Fruit fly (Drosophila melanogaster) whole organism, prepupa: Measurements from ENCODE around the gene CG4161.

ENCODE experiments used
- Blimp-1 ChIP-seq: fragments of 200-800 bp; sonication (Bioruptor generic); optimal IDR thresholded peaks from 3 replicates; lab custom pipeline; 2017; ENCODE audit warnings: missing biosample characterization, missing genetic modification characterization, mild to moderate bottlenecking, moderate library complexity, missing genetic modification reagents
- CG10631 ChIP-seq: fragments of 200-800 bp; sonication (Bioruptor generic); optimal IDR thresholded peaks from 2 replicates; lab custom pipeline; 2016; ENCODE audit warnings: missing biosample characterization, missing genetic modification characterization
- CG10669 ChIP-seq: fragments of 200-800 bp; sonication (Bioruptor generic); optimal IDR thresholded peaks from 3 replicates; lab custom pipeline; 2018; ENCODE audit warnings: missing biosample characterization, mild to moderate bottlenecking, missing genetic modification characterization, moderate library complexity
- CG11294 ChIP-seq: fragments of 200-800 bp; sonication (Bioruptor generic); IDR thresholded peaks from 2 replicates; pipeline ENCODE4 v1.3.6; 2022; ENCODE audit warnings: missing biosample characterization, missing genetic modification characterization
- CG11762 ChIP-seq: fragments of 200-800 bp; sonication (Bioruptor generic); optimal IDR thresholded peaks from 3 replicates; lab custom pipeline; 2016; ENCODE audit warnings: missing biosample characterization, missing genetic modification characterization; ENCODE audit not compliant: insufficient read depth
- CG11902 ChIP-seq: fragments of 200-800 bp; sonication (Bioruptor generic); optimal IDR thresholded peaks from 3 replicates; lab custom pipeline; 2016; ENCODE audit warnings: missing biosample characterization, missing genetic modification characterization
- CG1621 ChIP-seq: fragments of 200-800 bp; sonication (Bioruptor generic); optimal IDR thresholded peaks from 3 replicates; lab custom pipeline; 2018; ENCODE audit warnings: missing biosample characterization, mild to moderate bottlenecking, missing genetic modification characterization
- CG16779 ChIP-seq: fragments of 200-800 bp; sonication (Bioruptor generic); optimal IDR thresholded peaks from 3 replicates; lab custom pipeline; 2017; ENCODE audit warnings: missing biosample characterization, mild to moderate bottlenecking, missing genetic modification characterization
- CG3032 ChIP-seq: fragments of 200-800 bp; optimal IDR thresholded peaks from 2 replicates; lab custom pipeline; 2019; ENCODE audit warnings: missing biosample characterization, mild to moderate bottlenecking, missing genetic modification characterization, moderate library complexity
- CG31627 ChIP-seq: fragments of 200-800 bp; sonication (Bioruptor generic); optimal IDR thresholded peaks from 3 replicates; lab custom pipeline; 2016; ENCODE audit warnings: missing biosample characterization, missing genetic modification characterization
- CG32006 ChIP-seq: fragments of 200-800 bp; sonication (Bioruptor generic); optimal IDR thresholded peaks from 3 replicates; lab custom pipeline; 2017; ENCODE audit warnings: missing biosample characterization, mild to moderate bottlenecking, missing genetic modification characterization
- CG3919 ChIP-seq: fragments of 200-800 bp; sonication (Bioruptor generic); optimal IDR thresholded peaks from 3 replicates; lab custom pipeline; 2016; ENCODE audit warnings: missing biosample characterization, missing genetic modification characterization
- CG4318 ChIP-seq: fragments of 200-800 bp; sonication (Bioruptor generic); optimal IDR thresholded peaks from 3 replicates; lab custom pipeline; 2017; ENCODE audit warnings: missing biosample characterization, mild to moderate bottlenecking, missing genetic modification characterization
- CG6163 ChIP-seq: fragments of 200-800 bp; sonication (Bioruptor generic); IDR thresholded peaks from 3 replicates; pipeline ENCODE4 v1.3.6; 2022; ENCODE audit warnings: missing biosample characterization, missing genetic modification characterization
- CG6276 ChIP-seq: fragments of 200-800 bp; sonication (Bioruptor generic); optimal IDR thresholded peaks from 2 replicates; lab custom pipeline; 2017; ENCODE audit warnings: missing biosample characterization, mild to moderate bottlenecking, missing genetic modification characterization
- CG6792 ChIP-seq: fragments of 200-800 bp; sonication (Bioruptor generic); optimal IDR thresholded peaks from 3 replicates; lab custom pipeline; 2016; ENCODE audit warnings: missing biosample characterization, missing genetic modification characterization
- CG6808 ChIP-seq: fragments of 200-800 bp; sonication (Bioruptor generic); optimal IDR thresholded peaks from 3 replicates; lab custom pipeline; 2017; ENCODE audit warnings: missing biosample characterization, missing genetic modification characterization, mild to moderate bottlenecking, moderate library complexity, missing genetic modification reagents
- CG8319 ChIP-seq: fragments of 200-800 bp; sonication (Bioruptor generic); optimal IDR thresholded peaks from 3 replicates; lab custom pipeline; 2016; ENCODE audit warnings: missing biosample characterization, missing genetic modification characterization
- CG9139 ChIP-seq: fragments of 200-800 bp; sonication (Bioruptor generic); optimal IDR thresholded peaks from 3 replicates; lab custom pipeline; 2017; ENCODE audit warnings: missing biosample characterization, mild to moderate bottlenecking, missing genetic modification characterization
- Eip78C ChIP-seq: fragments of 200-800 bp; sonication (Bioruptor generic); peaks from one replicate; lab custom pipeline; 2016; ENCODE audit warnings: missing biosample characterization, missing genetic modification characterization
- Eip93F ChIP-seq: fragments of 200-800 bp; sonication (Bioruptor generic); optimal IDR thresholded peaks from 2 replicates; lab custom pipeline; 2016; ENCODE audit warnings: missing biosample characterization, mild to moderate bottlenecking, missing genetic modification characterization
- Ets21C ChIP-seq: fragments of 200-800 bp; sonication (Bioruptor generic); optimal IDR thresholded peaks from 3 replicates; lab custom pipeline; 2016; ENCODE audit warnings: missing biosample characterization, missing genetic modification characterization
- Ets96B ChIP-seq: fragments of 200-800 bp; optimal IDR thresholded peaks from 2 replicates; lab custom pipeline; 2019; ENCODE audit warnings: missing biosample characterization, mild to moderate bottlenecking, missing genetic modification characterization, moderate library complexity
- Gug ChIP-seq: fragments of 200-800 bp; sonication (Bioruptor generic); IDR thresholded peaks from 2 replicates; pipeline ENCODE4 v1.3.6; 2022; ENCODE audit warnings: missing biosample characterization, missing genetic modification characterization
- Hr39 ChIP-seq: fragments of 200-800 bp; sonication (Bioruptor generic); optimal IDR thresholded peaks from 2 replicates; lab custom pipeline; 2016; ENCODE audit warnings: missing biosample characterization, missing genetic modification characterization
- Hr4 ChIP-seq: fragments of 200-800 bp; sonication (Bioruptor generic); optimal IDR thresholded peaks from 3 replicates; lab custom pipeline; 2016; ENCODE audit warnings: missing biosample characterization, missing genetic modification characterization
- Met ChIP-seq: fragments of 200-800 bp; sonication (Bioruptor generic); optimal IDR thresholded peaks from 3 replicates; lab custom pipeline; 2016; ENCODE audit warnings: missing biosample characterization, missing genetic modification characterization
- OdsH ChIP-seq: fragments of 200-800 bp; sonication (Bioruptor generic); optimal IDR thresholded peaks from 3 replicates; lab custom pipeline; 2016; ENCODE audit warnings: missing biosample characterization, missing genetic modification characterization
- Smox ChIP-seq: fragments of 200-800 bp; sonication (Bioruptor generic); optimal IDR thresholded peaks from 3 replicates; lab custom pipeline; 2016; ENCODE audit warnings: missing biosample characterization, missing genetic modification characterization
- Sox102F ChIP-seq: fragments of 200-800 bp; sonication (Bioruptor generic); optimal IDR thresholded peaks from 2 replicates; lab custom pipeline; 2016; ENCODE audit warnings: missing biosample characterization, mild to moderate bottlenecking, missing genetic modification characterization
- Sox14 ChIP-seq: fragments of 200-800 bp; sonication (Bioruptor generic); optimal IDR thresholded peaks from 3 replicates; lab custom pipeline; 2016; ENCODE audit warnings: missing biosample characterization, missing genetic modification characterization
- Sox15 ChIP-seq: fragments of 200-800 bp; sonication (Bioruptor generic); optimal IDR thresholded peaks from 3 replicates; lab custom pipeline; 2016; ENCODE audit warnings: missing biosample characterization, missing genetic modification characterization
- acj6 ChIP-seq: fragments of 200-800 bp; sonication (Bioruptor generic); optimal IDR thresholded peaks from 3 replicates; lab custom pipeline; 2016; ENCODE audit warnings: missing biosample characterization, missing genetic modification characterization
- cyc ChIP-seq: fragments of 200-800 bp; sonication (Bioruptor generic); optimal IDR thresholded peaks from 3 replicates; lab custom pipeline; 2016; ENCODE audit warnings: missing biosample characterization, missing genetic modification characterization
- dsx ChIP-seq: fragments of 200-800 bp; optimal IDR thresholded peaks from 3 replicates; lab custom pipeline; 2019; ENCODE audit warnings: missing biosample characterization, mild to moderate bottlenecking, missing genetic modification characterization, moderate library complexity; ENCODE audit not compliant: poor library complexity, severe bottlenecking
- fd59A ChIP-seq: fragments of 200-800 bp; sonication (Bioruptor generic); optimal IDR thresholded peaks from 2 replicates; lab custom pipeline; 2017; ENCODE audit warnings: missing biosample characterization, mild to moderate bottlenecking, missing genetic modification characterization, missing genetic modification reagents
- fd85E ChIP-seq: fragments of 200-800 bp; sonication (Bioruptor generic); optimal IDR thresholded peaks from 3 replicates; lab custom pipeline; 2016; ENCODE audit warnings: missing biosample characterization, missing genetic modification characterization
- fkh ChIP-seq: fragments of 200-800 bp; sonication (Bioruptor generic); optimal IDR thresholded peaks from 3 replicates; lab custom pipeline; 2017; ENCODE audit warnings: missing biosample characterization, mild to moderate bottlenecking, missing genetic modification characterization, moderate library complexity
- lz ChIP-seq: fragments of 200-800 bp; sonication (Bioruptor generic); optimal IDR thresholded peaks from 3 replicates; lab custom pipeline; 2016; ENCODE audit warnings: missing biosample characterization, missing genetic modification characterization
- salr ChIP-seq, 2 experiments: fragments of 200-800 bp; sonication (Bioruptor generic); optimal IDR thresholded peaks; 3 replicates each; lab custom pipeline; 2016 to 2018; ENCODE audit warnings: missing biosample characterization in 2 of 2, missing genetic modification characterization in 2 of 2, mild to moderate bottlenecking in 1 of 2
- ss ChIP-seq, 2 experiments: fragments of 200-800 bp; sonication (Bioruptor generic); optimal IDR thresholded peaks; 2 replicates in 1 of 2; 3 replicates in 1 of 2; lab custom pipeline; 2017 to 2018; ENCODE audit warnings: mild to moderate bottlenecking in 2 of 2, missing biosample characterization in 2 of 2, missing genetic modification characterization in 2 of 2, moderate library complexity in 1 of 2
- svp ChIP-seq: fragments of 200-800 bp; sonication (Bioruptor generic); peaks from one replicate; lab custom pipeline; 2016; ENCODE audit warnings: missing biosample characterization, missing genetic modification characterization
- topi ChIP-seq: fragments of 200-800 bp; sonication (Bioruptor generic); optimal IDR thresholded peaks from 3 replicates; lab custom pipeline; 2016; ENCODE audit warnings: missing biosample characterization, missing genetic modification characterization

The CG4161 gene

dm6 chr2L:15396796-15397195 lies 36.3 kb upstream of the CG4161 start (continued):
- TF ChIP-seq Hr39 (GFP tag; lab: Kevin White, UChicago) (no peak), CG9139 (GFP tag; lab: Kevin White, UChicago) (peak; percentile 2), cyc (GFP tag; lab: Kevin White, UChicago) (no peak), OdsH (GFP tag; lab: Kevin White, UChicago) (peak; percentile 1), lz (no peak), CG16779 (tag; lab: Kevin White, UChicago) (no peak)

dm6 chr2L:15400306-15400851 lies 32.7 kb upstream of the CG4161 start:
- TF ChIP-seq CG1621 (no peak), CG32006 (GFP tag; lab: Kevin White, UChicago) (no peak), cyc (GFP tag; lab: Kevin White, UChicago) (no peak), Blimp-1 (no peak), lz (no peak), CG8319 (GFP tag; lab: Kevin White, UChicago) (no peak), topi (no peak), Sox15 (GFP tag; lab: Kevin White, UChicago) (no peak)
- TF ChIP-seq, all 60 proteins: peak for 0

dm6 chr2L:15401860-15402259 lies 31.2 kb upstream of the CG4161 start:
- TF ChIP-seq Smox (peak; percentile 25), Met (peak; percentile 43), CG3919 (GFP tag; lab: Kevin White, UChicago) (no peak), topi (peak; percentile 13), cyc (GFP tag; lab: Kevin White, UChicago) (peak; percentile 38), Eip78C (GFP tag; lab: Kevin White, UChicago) (peak; percentile 47), CG31627 (GFP tag; lab: Kevin White, UChicago) (no peak), svp (peak; percentile 74)
- TF ChIP-seq, all 60 proteins: peak for 6

- no peak for TF ChIP-seq Sox102F
- TF ChIP-seq CG16779 (tag; lab: Kevin White, UChicago) = no peak
- TF ChIP-seq CG10631 (GFP tag; lab: Kevin White, UChicago) = peak; percentile 14
- TF ChIP-seq acj6 (GFP tag; lab: Kevin White, UChicago) = no peak
- TF ChIP-seq Gug (GFP tag; lab: Robert Waterston, UW) = no peak
- TF ChIP-seq salr (GFP tag; optimal IDR thresholded peaks at IDR 0.05; lab: Kevin White, UChicago) = no peak
- no peak for TF ChIP-seq ss (GFP tag; optimal IDR thresholded peaks at IDR 0.05; lab: Kevin White, UChicago)
- TF ChIP-seq CG8319 (GFP tag; lab: Kevin White, UChicago) = no peak
- TF ChIP-seq Ets96B (tag; lab: Kevin White, UChicago) = peak; percentile 41
- TF ChIP-seq Eip78C (GFP tag; lab: Kevin White, UChicago) = peak; percentile 75
- no peak for TF ChIP-seq CG11294 (GFP tag; lab: Robert Waterston, UW)
- TF ChIP-seq Met = no peak
- TF ChIP-seq CG3032 (tag; lab: Kevin White, UChicago) = peak; percentile 19
- no peak for TF ChIP-seq CG11762 (GFP tag; lab: Kevin White, UChicago)
- TF ChIP-seq CG4318 (GFP tag; lab: Kevin White, UChicago) = no peak
- TF ChIP-seq Ets21C = no peak
- no peak for TF ChIP-seq fd85E
- no peak for TF ChIP-seq CG9139 (GFP tag; lab: Kevin White, UChicago)
- TF ChIP-seq fkh = no peak
- no peak for TF ChIP-seq Sox14
- TF ChIP-seq Blimp-1 = no peak
- no peak for TF ChIP-seq Hr4 (GFP tag; lab: Kevin White, UChicago)
- no peak for TF ChIP-seq CG31627 (GFP tag; lab: Kevin White, UChicago)
- peak; percentile 17 for TF ChIP-seq fd59A (GFP tag; lab: Kevin White, UChicago)
- TF ChIP-seq dsx (GFP tag; lab: Kevin White, UChicago) = no peak
- TF ChIP-seq CG1621 = no peak
- peak; percentile 20 for TF ChIP-seq CG10669 (GFP tag; lab: Kevin White, UChicago)
- no peak for TF ChIP-seq CG11902
- TF ChIP-seq OdsH (GFP tag; lab: Kevin White, UChicago) = peak; percentile 26
- peak; percentile 10 for TF ChIP-seq CG3919 (GFP tag; lab: Kevin White, UChicago)
- no peak for TF ChIP-seq lz
- TF ChIP-seq Smox = no peak
- TF ChIP-seq CG6808 (GFP tag; lab: Kevin White, UChicago) = peak; percentile 41
- TF ChIP-seq CG6276 (GFP tag; lab: Kevin White, UChicago) = no peak
- TF ChIP-seq Eip93F (GFP tag; lab: Kevin White, UChicago) = no peak
- 0 out of 3 replicates have a peak, but pooled peaks have one; percentile 54 for TF ChIP-seq CG6163
- TF ChIP-seq topi = no peak
- no peak for TF ChIP-seq CG6792 (GFP tag; lab: Kevin White, UChicago)
- no peak for TF ChIP-seq cyc (GFP tag; lab: Kevin White, UChicago)
Measured at dm6 chr2L:15404540-15404939, 28.6 kb upstream of the CG4161 start.
